Fruit fly (Drosophila melanogaster) whole organism, pupa: ENCODE data around the gene Lar.

ENCODE experiments used
- CG10348 ChIP-seq: fragments of 200-800 bp; sonication (Bioruptor generic); IDR thresholded peaks from 2 replicates; pipeline ENCODE4 v1.3.6; 2022; ENCODE audit warnings: missing biosample characterization, missing genetic modification characterization
- CG13204 ChIP-seq: fragments of 200-800 bp; sonication (Bioruptor generic); optimal IDR thresholded peaks from 2 replicates; lab custom pipeline; 2018; ENCODE audit warnings: missing biosample characterization, mild to moderate bottlenecking, missing genetic modification characterization, moderate library complexity
- CG14655 ChIP-seq: fragments of 200-800 bp; sonication (Bioruptor generic); optimal IDR thresholded peaks from 3 replicates; lab custom pipeline; 2017; ENCODE audit warnings: mild to moderate bottlenecking, missing biosample characterization, missing genetic modification reagents, missing genetic modification characterization
- CG15710 ChIP-seq: fragments of 200-800 bp; sonication (Bioruptor generic); optimal IDR thresholded peaks from 2 replicates; lab custom pipeline; 2018; ENCODE audit warnings: missing biosample characterization, mild to moderate bottlenecking, missing genetic modification characterization, moderate library complexity
- CG17806 ChIP-seq: fragments of 200-800 bp; sonication (Bioruptor generic); optimal IDR thresholded peaks from 2 replicates; lab custom pipeline; 2018; ENCODE audit warnings: missing biosample characterization, mild to moderate bottlenecking, missing genetic modification characterization, moderate library complexity
- CG34367 ChIP-seq: fragments of 200-800 bp; sonication (Bioruptor generic); optimal IDR thresholded peaks from 2 replicates; lab custom pipeline; 2018; ENCODE audit warnings: missing biosample characterization, mild to moderate bottlenecking, missing genetic modification characterization
- EcR ChIP-seq: fragments of 200-800 bp; sonication (Bioruptor generic); optimal IDR thresholded peaks from 3 replicates; lab custom pipeline; 2019; ENCODE audit warnings: missing biosample characterization, missing genetic modification characterization, mild to moderate bottlenecking, moderate library complexity, missing genetic modification reagents
- Ets98B ChIP-seq: fragments of 200-800 bp; sonication (Bioruptor generic); IDR thresholded peaks from 2 replicates; pipeline ENCODE4 v1.3.6; 2022; ENCODE audit warnings: missing biosample characterization, missing genetic modification characterization
- Pif1B ChIP-seq: fragments of 200-800 bp; sonication (Bioruptor generic); optimal IDR thresholded peaks from 3 replicates; lab custom pipeline; 2016; ENCODE audit warnings: missing biosample characterization, missing genetic modification characterization
- Snoo ChIP-seq: fragments of 200-800 bp; sonication (Bioruptor generic); optimal IDR thresholded peaks from 3 replicates; lab custom pipeline; 2017; ENCODE audit warnings: missing biosample characterization, mild to moderate bottlenecking, missing genetic modification characterization, inconsistent platforms

dm6 chr2L:19765406-19765805 is 179.0 kb downstream of the Lar start:
- TF ChIP-seq Ets98B (GFP tag; lab: Robert Waterston, UW) (no peak), Snoo (tag; lab: Kevin White, UChicago) (no peak), Pif1B (GFP tag; lab: Kevin White, UChicago) (no peak), CG34367 (tag; lab: Kevin White, UChicago) (no peak), CG13204 (GFP tag; lab: Kevin White, UChicago) (no peak), CG10348 (GFP tag; lab: Robert Waterston, UW) (no peak), EcR (no peak), CG15710 (tag; lab: Kevin White, UChicago) (no peak), CG14655 (GFP tag; lab: Kevin White, UChicago) (no peak), CG17806 (no peak)
